Worm (Caenorhabditis elegans): ENCODE measurements around the gene ifc-2.

DNA sequence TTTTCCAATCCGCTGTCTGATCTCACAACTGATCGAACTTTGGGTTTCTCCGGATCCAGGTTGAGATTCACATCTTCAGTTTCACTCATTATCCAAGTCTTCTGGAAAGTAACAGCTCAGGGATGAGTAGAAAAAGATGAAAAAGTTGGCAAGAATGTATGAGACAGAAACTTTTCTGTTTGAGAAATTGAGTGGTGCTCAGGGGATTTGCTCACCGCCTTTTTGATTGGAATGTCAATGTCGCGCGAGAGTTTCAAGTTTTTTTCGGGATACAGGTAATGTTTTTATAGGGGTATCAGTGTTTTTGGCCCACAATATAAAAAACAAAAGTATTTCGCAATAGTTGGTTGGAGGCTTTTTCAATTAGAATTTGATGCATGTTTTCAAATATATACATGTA lies 33.5 kb downstream of the ifc-2 start, which contains the start of gene unc-96:
- no peak for TF ChIP-seq unc-39 (tag; optimal IDR thresholded peaks at IDR 0.05)
- no peak for TF ChIP-seq nhr-2 (tag; optimal IDR thresholded peaks at IDR 0.05)
- TF ChIP-seq nhr-28 (tag; optimal IDR thresholded peaks at IDR 0.05): no peak
- TF ChIP-seq unc-62 (GFP tag; optimal IDR thresholded peaks at IDR 0.05): no peak
- TF ChIP-seq pha-4 (tag; optimal IDR thresholded peaks at IDR 0.05): no peak
- no peak for TF ChIP-seq sem-2 (GFP tag; optimal IDR thresholded peaks at IDR 0.05)
- TF ChIP-seq ces-1 (GFP tag; optimal IDR thresholded peaks at IDR 0.05): no peak
- no peak for TF ChIP-seq flh-1 (GFP tag; optimal IDR thresholded peaks at IDR 0.05)
- TF ChIP-seq elt-3 (tag; optimal IDR thresholded peaks at IDR 0.05): no peak
- TF ChIP-seq nhr-76 (tag; optimal IDR thresholded peaks at IDR 0.05): no peak
- TF ChIP-seq ztf-11 (tag; optimal IDR thresholded peaks at IDR 0.05): no peak
- no peak for TF ChIP-seq mab-5 (tag; optimal IDR thresholded peaks at IDR 0.05)
- TF ChIP-seq snpc-4 (tag; optimal IDR thresholded peaks at IDR 0.05): no peak
- no peak for TF ChIP-seq sptf-1 (tag; optimal IDR thresholded peaks at IDR 0.05)
